Fruit fly (Drosophila melanogaster) whole organism, prepupa: ENCODE measurements around the gene CG9098.
A peak's percentile ranks its signal among the peaks of the same experiment; 100 is the strongest.

Source experiments
- CG16779 ChIP-seq: fragments of 200-800 bp; sonication (Bioruptor generic); optimal IDR thresholded peaks from 3 replicates; lab custom pipeline; 2017; ENCODE audit warnings: missing biosample characterization, mild to moderate bottlenecking, missing genetic modification characterization
- Eip78C ChIP-seq: fragments of 200-800 bp; sonication (Bioruptor generic); peaks from one replicate; lab custom pipeline; 2016; ENCODE audit warnings: missing biosample characterization, missing genetic modification characterization
- Ets21C ChIP-seq: fragments of 200-800 bp; sonication (Bioruptor generic); optimal IDR thresholded peaks from 3 replicates; lab custom pipeline; 2016; ENCODE audit warnings: missing biosample characterization, missing genetic modification characterization
- Sox14 ChIP-seq: fragments of 200-800 bp; sonication (Bioruptor generic); optimal IDR thresholded peaks from 3 replicates; lab custom pipeline; 2016; ENCODE audit warnings: missing biosample characterization, missing genetic modification characterization
- fkh ChIP-seq: fragments of 200-800 bp; sonication (Bioruptor generic); optimal IDR thresholded peaks from 3 replicates; lab custom pipeline; 2017; ENCODE audit warnings: missing biosample characterization, mild to moderate bottlenecking, missing genetic modification characterization, moderate library complexity

DNA sequence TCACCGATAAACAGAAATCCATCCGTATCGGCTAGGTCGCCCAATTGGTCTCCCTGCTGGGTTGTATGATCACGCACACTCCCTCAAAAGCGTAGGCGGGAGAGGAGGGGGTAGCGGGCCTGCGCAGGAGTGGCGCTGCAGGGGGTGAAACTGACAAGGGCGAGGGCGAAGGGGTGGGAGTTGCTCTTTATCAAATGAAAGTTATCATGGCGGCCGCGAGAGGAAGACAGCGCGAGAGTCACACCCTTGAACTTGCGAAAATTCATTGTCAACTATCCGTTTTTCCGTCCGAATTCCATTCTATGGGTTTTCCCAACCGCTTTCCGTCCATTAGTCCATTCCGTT is 33.1 kb downstream of the CG9098 start:
- TF ChIP-seq Eip78C (GFP tag; lab: Kevin White, UChicago), result peak; percentile 47
- TF ChIP-seq fkh (GFP tag; lab: Kevin White, UChicago), result no peak
- TF ChIP-seq Ets21C (GFP tag; lab: Kevin White, UChicago), result no peak
- no peak for TF ChIP-seq CG16779 (tag; lab: Kevin White, UChicago)
- TF ChIP-seq Sox14 (GFP tag; lab: Kevin White, UChicago), result no peak
